Fruit fly (Drosophila melanogaster): ENCODE results near the gene Ranbp21.
A peak's percentile ranks its signal among the peaks of the same experiment; 100 is the strongest.

The Ranbp21 gene

dm6 chrX:19675662-19676061 is 23.6 kb upstream of the Ranbp21 start, which contains the start of gene et:
et (minus strand) TSS chrX:19675891.
- TF ChIP-seq tio (GFP tag; optimal IDR thresholded peaks at IDR 0.05), result no peak
- TF ChIP-seq CG34376 (GFP tag; optimal IDR thresholded peaks at IDR 0.05), result peak; percentile 1
- no peak for TF ChIP-seq Neu2 (GFP tag; optimal IDR thresholded peaks at IDR 0.05; ENCODE audit: borderline replicate concordance)
- no peak for TF ChIP-seq dan (GFP tag; IDR thresholded peaks at IDR 0.05)
- no peak for TF ChIP-seq CG15514 (GFP tag; optimal IDR thresholded peaks at IDR 0.05)
- TF ChIP-seq CG14441 (GFP tag; IDR thresholded peaks at IDR 0.05), result no peak
- no peak for TF ChIP-seq CG2712 (tag; optimal IDR thresholded peaks at IDR 0.05)
- TF ChIP-seq hbn (GFP tag; IDR thresholded peaks at IDR 0.05; ENCODE audit: partially characterized antibody), result no peak
- TF ChIP-seq ro (GFP tag; IDR thresholded peaks at IDR 0.05), result no peak
- no peak for TF ChIP-seq dysf (GFP tag; IDR thresholded peaks at IDR 0.05)
- TF ChIP-seq bigmax (GFP tag; optimal IDR thresholded peaks at IDR 0.05), result no peak
- no peak for TF ChIP-seq cas (GFP tag; IDR thresholded peaks at IDR 0.05)
- no peak for TF ChIP-seq sens (GFP tag)
- TF ChIP-seq knrl (GFP tag; IDR thresholded peaks at IDR 0.05; ENCODE audit: partially characterized antibody), result no peak
- TF ChIP-seq Dfd (GFP tag; optimal IDR thresholded peaks at IDR 0.05), result no peak
- no peak for TF ChIP-seq chinmo (GFP tag; IDR thresholded peaks at IDR 0.05; ENCODE audit: partially characterized antibody)
- no peak for TF ChIP-seq CG1024 (GFP tag; IDR thresholded peaks at IDR 0.05)
- TF ChIP-seq Med (GFP tag), result peak; percentile 26
- TF ChIP-seq CG4854 (GFP tag; optimal IDR thresholded peaks at IDR 0.05), result no peak
- TF ChIP-seq z (GFP tag; IDR thresholded peaks at IDR 0.05), result peak; percentile 58; the same call in 1 of the 3 replicates
- no peak for TF ChIP-seq YL-1 (GFP tag; optimal IDR thresholded peaks at IDR 0.05)
- no peak for TF ChIP-seq fu2 (GFP tag; optimal IDR thresholded peaks at IDR 0.05)
- TF ChIP-seq Taf1 (GFP tag; IDR thresholded peaks at IDR 0.05), result no peak
- no peak for TF ChIP-seq CG11456 (GFP tag; IDR thresholded peaks at IDR 0.05)
- no peak for TF ChIP-seq CG14710 (tag; optimal IDR thresholded peaks at IDR 0.05)
- TF ChIP-seq toy (GFP tag; IDR thresholded peaks at IDR 0.05), result no peak

dm6 chrX:19668405-19668804 is 16.3 kb upstream of the Ranbp21 start:
- TF ChIP-seq eyg (GFP tag; optimal IDR thresholded peaks at IDR 0.05), result peak; percentile 89
- TF ChIP-seq CG9817 (tag; optimal IDR thresholded peaks at IDR 0.05), result peak; percentile 97
- TF ChIP-seq so (GFP tag; IDR thresholded peaks at IDR 0.05), result peak; percentile 94
- TF ChIP-seq h (optimal IDR thresholded peaks at IDR 0.05), result no peak
- peak; percentile 97 for TF ChIP-seq CG30431 (GFP tag; optimal IDR thresholded peaks at IDR 0.05)
- no peak for TF ChIP-seq chinmo (GFP tag; IDR thresholded peaks at IDR 0.05; ENCODE audit: partially characterized antibody)
- TF ChIP-seq MESR4 (GFP tag; optimal IDR thresholded peaks at IDR 0.05), result peak; percentile 54
- TF ChIP-seq jigr1 (GFP tag; IDR thresholded peaks at IDR 0.05), result peak; percentile 64; the same call in 2 of the 3 replicates
- peak; percentile 64 for TF ChIP-seq CG17186 (GFP tag; optimal IDR thresholded peaks at IDR 0.05)
- no peak for TF ChIP-seq CG6791 (GFP tag; IDR thresholded peaks at IDR 0.05; ENCODE audit: partially characterized antibody)
- TF ChIP-seq Dip3 (GFP tag; optimal IDR thresholded peaks at IDR 0.05), result peak; percentile 98
- peak; percentile 96 for TF ChIP-seq CG2875 (GFP tag; optimal IDR thresholded peaks at IDR 0.05)
- TF ChIP-seq btn (GFP tag; optimal IDR thresholded peaks at IDR 0.05), result peak; percentile 89
- peak; percentile 85 for TF ChIP-seq CG11560 (tag; IDR thresholded peaks at IDR 0.05)
- TF ChIP-seq CG13296 (GFP tag; optimal IDR thresholded peaks at IDR 0.05), result peak; percentile 87
- peak; percentile 96 for TF ChIP-seq gsb-n (tag; optimal IDR thresholded peaks at IDR 0.05)
- peak; percentile 82 for TF ChIP-seq CG15011 (GFP tag; optimal IDR thresholded peaks at IDR 0.05)
- TF ChIP-seq CG3847 (GFP tag; IDR thresholded peaks at IDR 0.05), result peak; percentile 95
- TF ChIP-seq Chrac-16 (GFP tag; optimal IDR thresholded peaks at IDR 0.05), result peak; percentile 98
- TF ChIP-seq dysf (GFP tag; IDR thresholded peaks at IDR 0.05), result peak; percentile 95
- TF ChIP-seq CG4707 (GFP tag; optimal IDR thresholded peaks at IDR 0.05), result peak; percentile 93
- TF ChIP-seq Eip74EF (GFP tag; optimal IDR thresholded peaks at IDR 0.05), result peak in 1 of 2 experiments; percentile 91
- TF ChIP-seq B-H2 (GFP tag; optimal IDR thresholded peaks at IDR 0.05), result peak; percentile 90
- peak; percentile 89 for TF ChIP-seq Hey (tag; optimal IDR thresholded peaks at IDR 0.05)
- TF ChIP-seq CG10147 (GFP tag; optimal IDR thresholded peaks at IDR 0.05), result no peak
- no peak for TF ChIP-seq hth (optimal IDR thresholded peaks at IDR 0.05)
- no peak for TF ChIP-seq br (optimal IDR thresholded peaks at IDR 0.05)
- TF ChIP-seq CG14965 (GFP tag; optimal IDR thresholded peaks at IDR 0.05; ENCODE audit: borderline replicate concordance), result peak; percentile 68

All from whole organism, embryonic.